Fruit fly (Drosophila melanogaster) whole organism, wandering third instar larva: ENCODE results near the gene mgr.

Source experiments
- N ChIP-seq: fragments of >200 bp; optimal IDR thresholded peaks from 2 replicates; lab custom pipeline; 2018; ENCODE audit warnings: missing biosample characterization, missing external identifiers, missing genetic modification characterization
- OdsH ChIP-seq: fragments of 200-800 bp; sonication (Bioruptor generic); optimal IDR thresholded peaks from 2 replicates; lab custom pipeline; 2016; ENCODE audit warnings: missing biosample characterization, mild to moderate bottlenecking, missing genetic modification characterization
- h ChIP-seq: fragments of 200-800 bp; sonication (Bioruptor generic); optimal IDR thresholded peaks from 3 replicates; lab custom pipeline; 2016; ENCODE audit warnings: missing biosample characterization, mild to moderate bottlenecking, missing genetic modification characterization
- jim ChIP-seq: fragments of 175-275, 200-325 bp; sonication (Bioruptor generic); optimal IDR thresholded peaks from 2 replicates; lab custom pipeline; 2016; ENCODE audit warnings: missing biosample characterization, mild to moderate bottlenecking, missing genetic modification characterization
- usp ChIP-seq: fragments of >200 bp; optimal IDR thresholded peaks from 2 replicates; lab custom pipeline; 2017; ENCODE audit warnings: missing biosample characterization, missing genetic modification characterization

DNA sequence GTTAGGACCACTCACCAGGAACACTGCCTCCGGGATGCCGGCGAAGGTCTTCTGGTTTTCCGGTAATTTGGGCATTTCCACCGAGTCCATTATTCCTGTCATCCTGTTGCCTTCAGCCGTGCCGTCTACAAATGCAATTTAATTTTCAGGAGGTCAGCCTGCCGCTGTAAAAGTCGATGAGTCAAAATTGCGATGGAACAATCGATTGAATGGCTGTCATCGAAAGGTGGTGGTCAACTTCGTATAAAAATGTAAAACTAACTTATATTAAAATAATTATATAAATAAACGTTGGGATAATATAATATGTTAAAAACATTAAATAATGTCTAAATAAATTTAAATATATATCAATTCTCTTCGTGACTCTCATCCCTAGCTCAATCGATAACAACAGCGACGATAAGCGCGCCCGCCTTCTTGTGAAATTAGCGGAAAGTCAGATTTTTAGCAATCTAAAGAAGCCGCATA, at the start of gene mgr, which contains the start of gene Irbp:
- TF ChIP-seq usp (GFP tag; lab: Kevin White, UChicago) (no peak), jim (no peak), h (GFP tag; lab: Kevin White, UChicago) (peak; percentile 81), N (GFP tag; lab: Kevin White, UChicago) (no peak), OdsH (peak; percentile 86)
